Fruit fly (Drosophila melanogaster) whole organism, adult: ENCODE results near the gene Doc1.

Experiments used
- CG11617 ChIP-seq: fragments of 200-800 bp; sonication (Bioruptor generic); optimal IDR thresholded peaks from 2 replicates; lab custom pipeline; 2017; ENCODE audit warnings: mild to moderate bottlenecking, missing biosample characterization, missing genetic modification reagents, missing genetic modification characterization
- CG12768 ChIP-seq: fragments of 200-800 bp; sonication (Bioruptor generic); optimal IDR thresholded peaks from 2 replicates; lab custom pipeline; 2017; ENCODE audit warnings: missing biosample characterization, missing genetic modification characterization, mild to moderate bottlenecking, moderate library complexity, missing genetic modification reagents
- CG14711 ChIP-seq: fragments of 200-800 bp; sonication (Bioruptor generic); optimal IDR thresholded peaks from 2 replicates; lab custom pipeline; 2018; ENCODE audit warnings: missing biosample characterization, mild to moderate bottlenecking, missing genetic modification characterization, moderate library complexity
- CG1620 ChIP-seq: fragments of 200-800 bp; sonication (Bioruptor generic); optimal IDR thresholded peaks from 2 replicates; lab custom pipeline; 2016; ENCODE audit warnings: missing biosample characterization, missing genetic modification characterization
- CG33017 ChIP-seq: fragments of 200-800 bp; sonication (Bioruptor generic); optimal IDR thresholded peaks from 2 replicates; lab custom pipeline; 2018; ENCODE audit warnings: missing biosample characterization, mild to moderate bottlenecking, missing genetic modification characterization, moderate library complexity
- CG5204 ChIP-seq: fragments of 200-800 bp; sonication (Bioruptor generic); optimal IDR thresholded peaks from 2 replicates; lab custom pipeline; 2016; ENCODE audit warnings: missing biosample characterization, missing genetic modification characterization
- CG7045 ChIP-seq: fragments of 200-800 bp; sonication (Bioruptor generic); optimal IDR thresholded peaks from 2 replicates; lab custom pipeline; 2017; ENCODE audit warnings: missing biosample characterization, mild to moderate bottlenecking, missing genetic modification characterization
- CG7101 ChIP-seq: fragments of 200-800 bp; sonication (Bioruptor generic); optimal IDR thresholded peaks from 2 replicates; lab custom pipeline; 2018; ENCODE audit warnings: missing biosample characterization, mild to moderate bottlenecking, missing genetic modification characterization, moderate library complexity
- Clk ChIP-seq: fragments of 200-800 bp; sonication (Bioruptor generic); optimal IDR thresholded peaks from 2 replicates; lab custom pipeline; 2017; ENCODE audit warnings: missing biosample characterization, missing genetic modification characterization
- Crg-1 ChIP-seq: fragments of 200-800 bp; sonication (Bioruptor generic); optimal IDR thresholded peaks from 2 replicates; lab custom pipeline; 2016; ENCODE audit warnings: missing biosample characterization, missing genetic modification characterization
- Hr96 ChIP-seq: fragments of 200-800 bp; sonication (Bioruptor generic); optimal IDR thresholded peaks from 2 replicates; lab custom pipeline; 2016; ENCODE audit warnings: missing biosample characterization, missing genetic modification characterization
- Mnt ChIP-seq: fragments of 200-800 bp; sonication (Bioruptor generic); optimal IDR thresholded peaks from 2 replicates; lab custom pipeline; 2016; ENCODE audit warnings: missing biosample characterization, mild to moderate bottlenecking, missing genetic modification characterization
- bab1 ChIP-seq: fragments of 200-800 bp; sonication (Bioruptor generic); optimal IDR thresholded peaks from 3 replicates; lab custom pipeline; 2019; ENCODE audit warnings: missing biosample characterization, mild to moderate bottlenecking, missing genetic modification characterization, moderate library complexity
- cic ChIP-seq: fragments of 200-800 bp; sonication (Bioruptor generic); optimal IDR thresholded peaks from 2 replicates; lab custom pipeline; 2017; ENCODE audit warnings: missing biosample characterization, mild to moderate bottlenecking, missing genetic modification characterization, moderate library complexity
- cnc ChIP-seq, 2 experiments: fragments of >200 bp; optimal IDR thresholded peaks; 2 replicates each; lab custom pipeline; 2017
- kay ChIP-seq: fragments of 200-800 bp; sonication (Bioruptor generic); peaks from one replicate; lab custom pipeline; 2016; ENCODE audit warnings: missing biosample characterization, missing genetic modification characterization, borderline replicate concordance
- ovo ChIP-seq: fragments of 200-800 bp; sonication (Bioruptor generic); optimal IDR thresholded peaks from 2 replicates; lab custom pipeline; 2016; ENCODE audit warnings: missing biosample characterization, missing genetic modification characterization
- pad ChIP-seq: fragments of 200-800 bp; sonication (Bioruptor generic); optimal IDR thresholded peaks from 3 replicates; lab custom pipeline; 2017; ENCODE audit warnings: missing biosample characterization, missing genetic modification characterization, mild to moderate bottlenecking, moderate library complexity, missing genetic modification reagents
- tj ChIP-seq: fragments of 200-800 bp; sonication (Bioruptor generic); optimal IDR thresholded peaks from 3 replicates; lab custom pipeline; 2017; ENCODE audit warnings: missing biosample characterization, mild to moderate bottlenecking, missing genetic modification characterization, moderate library complexity
- toe ChIP-seq: fragments of 200-800 bp; sonication (Bioruptor generic); optimal IDR thresholded peaks from 2 replicates; lab custom pipeline; 2016; ENCODE audit warnings: missing biosample characterization, missing genetic modification characterization

The Doc1 gene

DNA sequence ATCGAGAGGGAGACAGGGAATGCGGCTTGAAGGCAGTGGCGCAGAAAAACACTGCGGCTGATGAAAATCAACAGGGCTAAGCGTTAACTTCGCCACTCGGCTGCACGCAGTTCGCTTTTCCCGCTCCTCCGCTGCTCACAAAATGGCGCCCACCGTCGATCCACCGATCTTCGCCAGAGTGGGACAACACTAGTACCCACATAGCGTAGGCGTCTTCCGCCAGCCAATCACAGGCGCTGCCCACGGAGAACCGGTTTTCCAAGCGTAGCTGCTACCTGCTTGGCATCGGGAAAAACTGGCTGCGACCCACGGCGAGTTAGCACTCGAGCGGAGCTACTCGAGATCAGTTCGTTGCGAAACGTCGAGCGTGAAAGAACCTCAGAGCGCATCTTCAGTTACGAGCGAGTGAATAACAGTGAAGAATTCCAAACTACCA is at the start of gene Doc1:
Doc1 (plus strand) TSS at position 334 of the 436 bp plus-strand sequence.
- TF ChIP-seq CG5204 (no peak), CG12768 (GFP tag; lab: Kevin White, UChicago) (no peak), CG7101 (tag; lab: Kevin White, UChicago) (no peak), ovo (GFP tag; lab: Kevin White, UChicago) (no peak), CG11617 (GFP tag; lab: Kevin White, UChicago) (no peak), Mnt (GFP tag; lab: Kevin White, UChicago) (no peak), CG14711 (no peak), bab1 (GFP tag; lab: Kevin White, UChicago) (no peak), toe (GFP tag; lab: Kevin White, UChicago) (no peak), Clk (GFP tag; lab: Kevin White, UChicago) (no peak), CG7045 (no peak), Hr96 (GFP tag; lab: Kevin White, UChicago) (no peak), CG1620 (GFP tag; lab: Kevin White, UChicago) (no peak), Crg-1 (GFP tag; lab: Kevin White, UChicago) (no peak), kay (GFP tag; lab: Kevin White, UChicago) (no peak), cnc (optimal IDR thresholded peaks at IDR 0.05; lab: Kevin White, UChicago) (no peak), CG33017 (no peak)

DNA sequence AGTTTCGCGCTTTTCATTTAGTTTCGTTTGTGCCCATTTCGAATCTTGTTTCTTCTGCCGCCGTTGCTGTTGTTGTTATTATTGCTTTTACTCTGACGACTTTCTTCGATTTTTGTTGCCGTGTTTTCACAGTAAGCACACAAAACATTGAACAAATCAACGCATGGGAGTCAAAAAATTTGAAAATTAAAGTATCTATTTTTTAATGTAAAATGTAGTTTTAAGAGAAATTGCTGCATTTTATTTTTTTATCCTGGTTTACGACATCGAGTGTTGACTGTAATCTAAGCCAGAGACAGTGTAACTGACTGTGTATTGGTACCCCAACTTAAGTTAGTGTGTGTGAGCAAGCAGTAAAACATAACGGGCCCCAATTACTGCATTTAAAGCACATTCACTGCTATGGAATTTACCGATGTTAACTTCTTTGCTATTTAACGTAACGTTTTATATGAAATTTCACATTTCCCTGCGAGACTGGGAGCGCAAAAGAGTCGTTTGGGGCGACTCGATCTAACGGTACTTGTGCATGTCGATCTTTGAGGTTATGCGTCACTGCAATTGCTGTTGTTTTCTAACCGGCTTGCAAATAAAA is 44.9 kb upstream of the Doc1 start:
- TF ChIP-seq CG12768 (GFP tag; lab: Kevin White, UChicago), result peak; percentile 59
- peak; percentile 74 for TF ChIP-seq CG1620 (GFP tag; lab: Kevin White, UChicago)
- no peak for TF ChIP-seq kay (GFP tag; lab: Kevin White, UChicago)
- TF ChIP-seq Crg-1 (GFP tag; lab: Kevin White, UChicago), result peak; percentile 37
- TF ChIP-seq CG14711, result peak; percentile 89
- TF ChIP-seq toe (GFP tag; lab: Kevin White, UChicago), result no peak
- TF ChIP-seq pad (GFP tag; lab: Kevin White, UChicago), result peak; percentile 80
- TF ChIP-seq tj, result peak; percentile 33
- TF ChIP-seq cic (GFP tag; lab: Kevin White, UChicago), result no peak
- TF ChIP-seq Mnt (GFP tag; lab: Kevin White, UChicago), result peak; percentile 57
- TF ChIP-seq CG11617 (GFP tag; lab: Kevin White, UChicago), result peak; percentile 64
- TF ChIP-seq cnc (optimal IDR thresholded peaks at IDR 0.05; lab: Kevin White, UChicago), result no peak
- peak; percentile 90 for TF ChIP-seq CG33017
- peak; percentile 64 for TF ChIP-seq CG7045
- no peak for TF ChIP-seq Hr96 (GFP tag; lab: Kevin White, UChicago)
- peak; percentile 96 for TF ChIP-seq ovo (GFP tag; lab: Kevin White, UChicago)
- peak; percentile 90 for TF ChIP-seq CG7101 (tag; lab: Kevin White, UChicago)
- no peak for TF ChIP-seq CG5204
- TF ChIP-seq Clk (GFP tag; lab: Kevin White, UChicago), result peak; percentile 51
- peak; percentile 96 for TF ChIP-seq bab1 (GFP tag; lab: Kevin White, UChicago)

DNA sequence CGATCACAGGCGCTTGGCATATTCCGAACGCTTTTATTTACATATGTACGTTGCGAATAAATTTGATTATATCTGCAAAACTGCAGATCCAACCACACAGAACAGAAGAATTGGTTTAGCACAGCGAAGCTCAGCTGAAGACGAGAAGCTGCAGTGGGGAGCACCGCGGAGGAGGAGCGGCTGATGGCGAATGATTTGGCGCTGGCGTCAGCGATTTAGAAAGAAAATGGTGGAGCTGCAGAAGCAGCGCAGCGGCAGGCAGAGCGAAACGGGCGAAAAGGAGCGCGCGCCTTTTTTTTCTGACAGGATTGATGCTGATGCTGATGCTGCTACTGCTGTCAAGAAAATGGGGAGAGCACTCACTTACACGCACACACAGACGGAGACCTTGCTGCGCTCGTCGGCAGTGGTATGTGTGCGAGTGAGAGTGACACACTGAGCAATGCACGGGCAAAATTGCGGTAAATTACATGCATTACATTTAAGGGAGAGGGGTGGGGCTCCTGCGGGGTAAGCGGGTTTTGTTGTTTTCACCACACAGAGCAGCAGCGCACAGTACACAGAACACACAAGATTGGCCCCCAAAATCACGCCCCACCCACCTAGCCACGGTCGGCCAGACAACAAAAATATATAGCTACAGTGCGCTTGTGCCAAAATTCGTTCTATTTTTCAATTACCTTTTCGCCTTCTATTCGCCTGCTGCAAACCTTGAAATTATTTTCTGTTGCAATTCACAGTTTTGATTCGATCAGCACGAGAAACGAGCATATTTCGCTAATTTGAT is 44.1 kb upstream of the Doc1 start:
- TF ChIP-seq tj, result peak; percentile 91
- TF ChIP-seq CG12768 (GFP tag; lab: Kevin White, UChicago), result peak; percentile 49
- TF ChIP-seq CG33017, result no peak
- TF ChIP-seq ovo (GFP tag; lab: Kevin White, UChicago), result peak; percentile 85
- TF ChIP-seq CG11617 (GFP tag; lab: Kevin White, UChicago), result peak; percentile 55
- no peak for TF ChIP-seq CG14711
- TF ChIP-seq cnc (optimal IDR thresholded peaks at IDR 0.05; lab: Kevin White, UChicago), result no peak
- TF ChIP-seq pad (GFP tag; lab: Kevin White, UChicago), result peak; percentile 99
- peak; percentile 42 for TF ChIP-seq cic (GFP tag; lab: Kevin White, UChicago)

dm6 chr3L:8997686-8998239 is 43.4 kb upstream of the Doc1 start, which contains the start of the genes smg and CG5087:
TSS of gene smg (minus strand) at chr3L:8997989.
TSS of gene CG5087 (plus strand) at chr3L:8998184.
- TF ChIP-seq CG1620 (GFP tag; lab: Kevin White, UChicago) (peak; percentile 62), CG33017 (no peak), bab1 (GFP tag; lab: Kevin White, UChicago) (peak; percentile 74), tj (peak; percentile 17), cnc (optimal IDR thresholded peaks at IDR 0.05; lab: Kevin White, UChicago) (no peak), CG5204 (no peak), Mnt (GFP tag; lab: Kevin White, UChicago) (peak; percentile 55), CG11617 (GFP tag; lab: Kevin White, UChicago) (peak; percentile 4), toe (GFP tag; lab: Kevin White, UChicago) (peak; percentile 46), CG14711 (peak; percentile 6), pad (GFP tag; lab: Kevin White, UChicago) (no peak), CG7045 (no peak), ovo (GFP tag; lab: Kevin White, UChicago) (peak; percentile 57)

dm6 chr3L:9002527-9002926 is 38.6 kb upstream of the Doc1 start:
- TF ChIP-seq ovo (GFP tag; lab: Kevin White, UChicago) (no peak), CG12768 (GFP tag; lab: Kevin White, UChicago) (no peak), CG7101 (tag; lab: Kevin White, UChicago) (no peak), cic (GFP tag; lab: Kevin White, UChicago) (no peak), cnc (optimal IDR thresholded peaks at IDR 0.05; lab: Kevin White, UChicago) (no peak), kay (GFP tag; lab: Kevin White, UChicago) (no peak), CG14711 (no peak), Mnt (GFP tag; lab: Kevin White, UChicago) (no peak), CG11617 (GFP tag; lab: Kevin White, UChicago) (no peak), bab1 (GFP tag; lab: Kevin White, UChicago) (no peak), Hr96 (GFP tag; lab: Kevin White, UChicago) (no peak), Crg-1 (GFP tag; lab: Kevin White, UChicago) (no peak), toe (GFP tag; lab: Kevin White, UChicago) (no peak), CG5204 (no peak), CG7045 (no peak), pad (GFP tag; lab: Kevin White, UChicago) (no peak), CG1620 (GFP tag; lab: Kevin White, UChicago) (no peak)
